Fruit fly (Drosophila melanogaster) whole organism, embryonic: ENCODE results near the gene dsf.

Source experiments
- B-H2 ChIP-seq: fragments of 200-800 bp; sonication (Bioruptor generic); optimal IDR thresholded peaks from 2 replicates; lab custom pipeline; 2018; ENCODE audit warnings: missing biosample characterization, mild to moderate bottlenecking, missing genetic modification characterization
- Bdp1 ChIP-seq: fragments of 200-800 bp; sonication (Bioruptor generic); optimal IDR thresholded peaks from 3 replicates; lab custom pipeline; 2016; ENCODE audit warnings: missing biosample characterization, missing genetic modification characterization
- CG10147 ChIP-seq: fragments of 200-800 bp; sonication (Bioruptor generic); optimal IDR thresholded peaks from 2 replicates; lab custom pipeline; 2019; ENCODE audit warnings: missing biosample characterization, mild to moderate bottlenecking, missing genetic modification characterization, moderate library complexity
- CG10366 ChIP-seq: fragments of 200-800 bp; sonication (Bioruptor generic); IDR thresholded peaks from 2 replicates; pipeline ENCODE4 v1.3.6; 2022; ENCODE audit warnings: missing biosample characterization, missing genetic modification characterization
- CG10959 ChIP-seq: fragments of 200-800 bp; sonication (Bioruptor generic); IDR thresholded peaks from 2 replicates; pipeline ENCODE4 v1.3.6; 2022; ENCODE audit warnings: missing biosample characterization, missing genetic modification characterization
- CG11696 ChIP-seq: fragments of 200-800 bp; sonication (Bioruptor generic); IDR thresholded peaks from 2 replicates; pipeline ENCODE4 v1.3.6; 2022; ENCODE audit warnings: missing biosample characterization, missing genetic modification characterization
- CG12769 ChIP-seq: fragments of 200-800 bp; sonication (Bioruptor generic); optimal IDR thresholded peaks from 2 replicates; lab custom pipeline; 2019; ENCODE audit warnings: missing biosample characterization, mild to moderate bottlenecking, missing genetic modification characterization, moderate library complexity
- CG14014 ChIP-seq: fragments of 200-800 bp; sonication (Bioruptor generic); IDR thresholded peaks from 2 replicates; pipeline ENCODE4 v1.3.6; 2022; ENCODE audit warnings: missing biosample characterization, missing genetic modification characterization
- CG1647 ChIP-seq: fragments of 200-800 bp; sonication (Bioruptor generic); optimal IDR thresholded peaks from 3 replicates; lab custom pipeline; 2016; ENCODE audit warnings: missing biosample characterization, missing genetic modification characterization
- CG17568 ChIP-seq: fragments of 200-800 bp; sonication (Bioruptor generic); optimal IDR thresholded peaks from 2 replicates; lab custom pipeline; 2018; ENCODE audit warnings: missing biosample characterization, mild to moderate bottlenecking, missing genetic modification characterization, moderate library complexity
- CG17829 ChIP-seq: fragments of 200-800 bp; optimal IDR thresholded peaks from 2 replicates; lab custom pipeline; 2019; ENCODE audit warnings: missing biosample characterization, mild to moderate bottlenecking, missing genetic modification characterization, moderate library complexity
- CG2678 ChIP-seq: fragments of 200-800 bp; sonication (Bioruptor generic); optimal IDR thresholded peaks from 3 replicates; lab custom pipeline; 2019; ENCODE audit warnings: missing biosample characterization, mild to moderate bottlenecking, missing genetic modification characterization, moderate library complexity
- CG33557 ChIP-seq: fragments of 200-800 bp; sonication (Bioruptor generic); optimal IDR thresholded peaks from 2 replicates; lab custom pipeline; 2019; ENCODE audit warnings: missing biosample characterization, mild to moderate bottlenecking, missing genetic modification characterization, moderate library complexity
- CG4424 ChIP-seq: fragments of 200-800 bp; sonication (Bioruptor generic); optimal IDR thresholded peaks from 3 replicates; lab custom pipeline; 2016; ENCODE audit warnings: missing biosample characterization, missing genetic modification characterization
- CG4854 ChIP-seq: fragments of 200-800 bp; sonication (Bioruptor generic); optimal IDR thresholded peaks from 2 replicates; lab custom pipeline; 2016; ENCODE audit warnings: missing biosample characterization, missing genetic modification characterization, inconsistent platforms
- CG6689 ChIP-seq: fragments of 200-800 bp; sonication (Bioruptor generic); IDR thresholded peaks from 2 replicates; pipeline ENCODE4 v1.3.6; 2022; ENCODE audit warnings: missing biosample characterization, missing genetic modification characterization
- CG7786 ChIP-seq: fragments of 200-800 bp; sonication (Bioruptor generic); optimal IDR thresholded peaks from 2 replicates; lab custom pipeline; 2016; ENCODE audit warnings: missing biosample characterization, missing genetic modification characterization
- CG9817 ChIP-seq: fragments of 200-800 bp; sonication (Bioruptor generic); optimal IDR thresholded peaks from 2 replicates; lab custom pipeline; 2018; ENCODE audit warnings: missing biosample characterization, mild to moderate bottlenecking, missing genetic modification characterization, moderate library complexity
- CG9932 ChIP-seq: fragments of 200-800 bp; sonication (Bioruptor generic); IDR thresholded peaks from 2 replicates; pipeline ENCODE4 v1.3.6; 2022; ENCODE audit warnings: missing biosample characterization, missing genetic modification characterization
- Dbx ChIP-seq: fragments of 200-800 bp; sonication (Bioruptor generic); IDR thresholded peaks from 3 replicates; pipeline ENCODE4 v1.3.6; 2022; ENCODE audit warnings: missing biosample characterization, missing genetic modification characterization
- Doc3 ChIP-seq: fragments of 200-800 bp; sonication (Bioruptor generic); IDR thresholded peaks from 3 replicates; pipeline ENCODE4 v1.3.6; 2022; ENCODE audit warnings: missing biosample characterization, missing genetic modification characterization; ENCODE audit not compliant: partially characterized antibody
- E2f1 ChIP-seq: fragments of 200-800 bp; sonication (Bioruptor generic); IDR thresholded peaks from 2 replicates; pipeline ENCODE4 v1.3.6; 2022; ENCODE audit warnings: missing biosample characterization, missing genetic modification characterization
- Fer3 ChIP-seq: fragments of 200-800 bp; sonication (Bioruptor generic); optimal IDR thresholded peaks from 2 replicates; lab custom pipeline; 2018; ENCODE audit warnings: missing biosample characterization, mild to moderate bottlenecking, missing genetic modification characterization, moderate library complexity
- Lpt ChIP-seq: fragments of >200 bp; optimal IDR thresholded peaks from 2 replicates; lab custom pipeline; 2018; ENCODE audit warnings: missing biosample characterization, missing genetic modification characterization
- MBD-R2 ChIP-seq: fragments of 200-800 bp; sonication (Bioruptor generic); IDR thresholded peaks from 2 replicates; pipeline ENCODE4 v1.3.6; 2022; ENCODE audit warnings: missing biosample characterization, missing genetic modification characterization
- Oaz ChIP-seq: fragments of 200-800 bp; sonication (Bioruptor generic); IDR thresholded peaks from 2 replicates; pipeline ENCODE4 v1.3.6; 2022; ENCODE audit warnings: missing biosample characterization, missing genetic modification characterization
- Ptx1 ChIP-seq: fragments of 200-800 bp; sonication (Bioruptor generic); IDR thresholded peaks from 2 replicates; pipeline ENCODE4 v1.3.6; 2022; ENCODE audit warnings: missing biosample characterization, missing genetic modification characterization
- Rx ChIP-seq: fragments of 200-800 bp; sonication (Bioruptor generic); IDR thresholded peaks from 2 replicates; pipeline ENCODE4 v1.3.6; 2022; ENCODE audit warnings: missing biosample characterization, missing genetic modification characterization
- Sin3A ChIP-seq: fragments of >200 bp; optimal IDR thresholded peaks from 2 replicates; lab custom pipeline; 2018
- Sry-β ChIP-seq: fragments of 200-800 bp; sonication (Bioruptor generic); optimal IDR thresholded peaks from 2 replicates; lab custom pipeline; 2018; ENCODE audit warnings: missing biosample characterization, mild to moderate bottlenecking, missing genetic modification characterization, moderate library complexity
- Vsx1 ChIP-seq: fragments of 200-800 bp; sonication (Bioruptor generic); optimal IDR thresholded peaks from 2 replicates; lab custom pipeline; 2017; ENCODE audit warnings: missing biosample characterization, mild to moderate bottlenecking, missing genetic modification characterization, missing genetic modification reagents
- chm ChIP-seq: fragments of 200-800 bp; sonication (Bioruptor generic); IDR thresholded peaks from 2 replicates; pipeline ENCODE4 v1.3.6; 2022; ENCODE audit warnings: missing biosample characterization, missing genetic modification characterization
- croc ChIP-seq: fragments of 200-800 bp; sonication (Bioruptor generic); conservative IDR thresholded peaks from 3 replicates; pipeline ENCODE4 v1.3.6; 2022; ENCODE audit warnings: missing biosample characterization, missing genetic modification characterization
- disco-r ChIP-seq: fragments of 200-800 bp; sonication (Bioruptor generic); optimal IDR thresholded peaks from 2 replicates; lab custom pipeline; 2016; ENCODE audit warnings: missing biosample characterization, missing genetic modification characterization
- dm ChIP-seq: fragments of 200-800 bp; sonication (Bioruptor generic); optimal IDR thresholded peaks from 3 replicates; lab custom pipeline; 2016; ENCODE audit warnings: missing biosample characterization, missing genetic modification characterization
- esg ChIP-seq: fragments of 200-800 bp; sonication (Bioruptor generic); conservative IDR thresholded peaks from 2 replicates; pipeline ENCODE4 v1.3.6; 2022; ENCODE audit warnings: missing biosample characterization, missing genetic modification characterization
- fd102C ChIP-seq: fragments of 200-800 bp; sonication (Bioruptor generic); optimal IDR thresholded peaks from 2 replicates; lab custom pipeline; 2018; ENCODE audit warnings: missing biosample characterization, mild to moderate bottlenecking, missing genetic modification characterization, moderate library complexity
- fd64A ChIP-seq: fragments of 200-800 bp; sonication (Bioruptor generic); optimal IDR thresholded peaks from 3 replicates; lab custom pipeline; 2018; ENCODE audit warnings: missing biosample characterization, mild to moderate bottlenecking, missing genetic modification characterization
- gce ChIP-seq: fragments of 200-800 bp; sonication (Bioruptor generic); IDR thresholded peaks from 3 replicates; pipeline ENCODE4 v1.3.6; 2022; ENCODE audit warnings: missing biosample characterization, missing genetic modification characterization
- gfzf ChIP-seq: fragments of 200-800 bp; sonication (Bioruptor generic); optimal IDR thresholded peaks from 2 replicates; lab custom pipeline; 2016; ENCODE audit warnings: missing biosample characterization, mild to moderate bottlenecking, missing genetic modification characterization, moderate library complexity
- ham ChIP-seq: fragments of 200-800 bp; sonication (Bioruptor generic); IDR thresholded peaks from 2 replicates; pipeline ENCODE4 v1.3.6; 2022; ENCODE audit warnings: missing biosample characterization, missing genetic modification characterization
- hth ChIP-seq: fragments of >200 bp; optimal IDR thresholded peaks from 2 replicates; lab custom pipeline; 2017; ENCODE audit warnings: inconsistent platforms
- insv ChIP-seq, 2 experiments: fragments of 200-800 bp; sonication (Bioruptor generic); optimal IDR thresholded peaks; 3 replicates each; lab custom pipeline; 2016 to 2018; ENCODE audit warnings: missing biosample characterization in 2 of 2, missing genetic modification characterization in 2 of 2
- mam ChIP-seq: fragments of 200-800 bp; sonication (Bioruptor generic); optimal IDR thresholded peaks from 3 replicates; lab custom pipeline; 2016; ENCODE audit warnings: missing biosample characterization, missing genetic modification characterization
- mirr ChIP-seq: fragments of 200-800 bp; sonication (Bioruptor generic); optimal IDR thresholded peaks from 3 replicates; lab custom pipeline; 2018; ENCODE audit warnings: missing biosample characterization, mild to moderate bottlenecking, missing genetic modification characterization
- slp2 ChIP-seq: fragments of 200-800 bp; sonication (Bioruptor generic); optimal IDR thresholded peaks from 2 replicates; lab custom pipeline; 2016; ENCODE audit warnings: missing biosample characterization, missing genetic modification characterization
- sna ChIP-seq: fragments of 200-800 bp; sonication (Bioruptor generic); IDR thresholded peaks from 2 replicates; pipeline ENCODE4 v1.3.6; 2022; ENCODE audit warnings: missing biosample characterization, missing genetic modification characterization; ENCODE audit not compliant: partially characterized antibody
- trem ChIP-seq: fragments of 200-800 bp; optimal IDR thresholded peaks from 3 replicates; lab custom pipeline; 2019; ENCODE audit warnings: missing biosample characterization, mild to moderate bottlenecking, missing genetic modification characterization, moderate library complexity
- z ChIP-seq: fragments of 200-800 bp; sonication (Bioruptor generic); IDR thresholded peaks from 3 replicates; pipeline ENCODE4 v1.3.6; 2022; ENCODE audit warnings: missing biosample characterization, missing genetic modification characterization

Gene dsf

DNA sequence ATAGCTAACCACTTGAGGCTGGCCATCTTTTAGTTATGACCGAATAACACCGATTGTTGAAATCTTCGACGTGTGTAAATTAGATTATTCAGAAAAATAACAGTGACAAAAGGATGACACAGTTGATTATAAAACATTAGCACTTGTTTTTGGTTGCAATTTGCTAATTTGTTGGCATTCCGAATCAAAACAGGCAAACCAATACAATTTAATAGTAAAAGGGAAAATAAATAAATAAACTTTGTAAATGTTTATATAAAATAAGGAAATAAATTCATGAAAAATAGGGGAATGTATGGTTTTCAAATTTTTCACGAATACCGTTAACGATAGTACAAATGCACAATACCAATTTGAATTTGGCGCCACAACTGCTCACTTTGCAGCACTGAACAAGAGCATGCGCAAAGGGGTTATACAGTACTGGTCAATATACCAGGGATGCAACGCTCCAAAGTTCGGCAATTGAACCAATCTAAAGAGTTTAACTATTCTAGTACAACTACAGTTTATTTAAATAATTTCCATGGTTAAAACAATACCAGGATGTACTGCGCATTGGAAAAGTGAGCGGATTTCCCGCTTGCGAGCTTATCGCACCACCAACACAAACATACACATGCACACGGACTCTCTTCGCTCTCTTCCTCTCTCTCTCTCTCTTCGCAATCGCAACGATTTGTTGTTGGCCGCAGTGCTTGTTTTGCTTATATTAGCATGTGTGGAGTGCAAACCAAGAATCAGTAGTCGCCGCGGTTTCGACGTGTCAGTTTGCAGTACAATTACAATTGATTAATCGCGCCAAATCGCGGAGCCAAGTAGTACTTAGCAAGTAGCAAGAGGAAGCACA, 17.7 kb downstream of the dsf start, which contains the start of the genes Sfp26Ad and Gpdh1 (continued):
- TF ChIP-seq Sry-β (GFP tag; lab: Kevin White, UChicago) (no peak), Rx (GFP tag; lab: Robert Waterston, UW) (peak; percentile 44), B-H2 (GFP tag; lab: Kevin White, UChicago) (peak; percentile 85), CG9932 (GFP tag; lab: Robert Waterston, UW) (peak; percentile 92), fd64A (GFP tag; lab: Kevin White, UChicago) (peak; percentile 12), CG4854 (GFP tag; lab: Kevin White, UChicago) (peak; percentile 64), fd102C (GFP tag; lab: Kevin White, UChicago) (peak; percentile 2), CG7786 (peak; percentile 77), z (GFP tag; lab: Robert Waterston, UW) (0 out of 3 replicates have a peak, but pooled peaks have one; percentile 22), croc (GFP tag; lab: Robert Waterston, UW) (0 out of 3 replicates have a peak, but pooled peaks have one; percentile 17), Fer3 (tag; lab: Kevin White, UChicago) (peak; percentile 61), trem (tag; lab: Kevin White, UChicago) (peak; percentile 61), dm (GFP tag; lab: Kevin White, UChicago) (no peak), CG11696 (GFP tag; lab: Robert Waterston, UW) (no peak), Doc3 (GFP tag; lab: Robert Waterston, UW) (no peak; the same call in 2 of the 3 replicates), MBD-R2 (GFP tag; lab: Robert Waterston, UW) (peak; percentile 75), CG9817 (peak; percentile 60), CG4424 (peak; percentile 82), mirr (GFP tag; lab: Kevin White, UChicago) (peak; percentile 72), Bdp1 (GFP tag; lab: Kevin White, UChicago) (peak; percentile 67), disco-r (GFP tag; lab: Kevin White, UChicago) (peak; percentile 16), esg (GFP tag; lab: Robert Waterston, UW) (peak; percentile 28; the same call in 1 of the 2 replicates), CG33557 (GFP tag; lab: Kevin White, UChicago) (peak; percentile 45), Ptx1 (GFP tag; lab: Robert Waterston, UW) (peak; percentile 53), CG14014 (GFP tag; lab: Robert Waterston, UW) (peak; percentile 56; the same call in 1 of the 2 replicates), CG6689 (GFP tag; lab: Robert Waterston, UW) (0 out of 2 replicates have a peak, but pooled peaks have one; percentile 24), gce (GFP tag; lab: Robert Waterston, UW) (no peak; the same call in 2 of the 3 replicates), hth (lab: Kevin White, UChicago) (no peak), CG1647 (GFP tag; lab: Kevin White, UChicago) (peak; percentile 83), Oaz (no peak), CG2678 (peak; percentile 72), mam (GFP tag; lab: Kevin White, UChicago) (peak; percentile 93), insv (GFP tag; optimal IDR thresholded peaks at IDR 0.05; lab: Kevin White, UChicago) (peak in 1 of 2 experiments; percentile 57), sna (GFP tag; lab: Robert Waterston, UW) (peak; percentile 47), ham (peak; percentile 10; the same call in 1 of the 2 replicates), Lpt (GFP tag; lab: Kevin White, UChicago) (no peak), CG17568 (GFP tag; lab: Kevin White, UChicago) (peak; percentile 74), Dbx (peak; percentile 80), gfzf (GFP tag; lab: Kevin White, UChicago) (peak; percentile 31), CG12769 (tag; lab: Kevin White, UChicago) (peak; percentile 78), chm (GFP tag; lab: Robert Waterston, UW) (peak; percentile 73), CG10366 (GFP tag; lab: Robert Waterston, UW) (peak; percentile 64), Vsx1 (GFP tag; lab: Kevin White, UChicago) (peak; percentile 23), slp2 (GFP tag; lab: Kevin White, UChicago) (peak; percentile 59), CG10147 (peak; percentile 52), Sin3A (lab: Kevin White, UChicago) (peak; percentile 58), E2f1 (GFP tag; lab: Robert Waterston, UW) (peak; percentile 58; the same call in 1 of the 2 replicates), CG17829 (tag; lab: Kevin White, UChicago) (peak; percentile 73), CG10959 (GFP tag; lab: Robert Waterston, UW) (peak; percentile 32; the same call in 1 of the 2 replicates)
